Fruit fly (Drosophila melanogaster): ENCODE results near the gene CG12589.

CG12589 gene

dm6 chr3R:5138889-5139288 is at the start of gene CG12589:
Gene CG12589, minus strand, starts transcription at chr3R:5138989.
- TF ChIP-seq gl (tag; optimal IDR thresholded peaks at IDR 0.05) (no peak), rn (GFP tag; IDR thresholded peaks at IDR 0.05) (no peak), CG14655 (GFP tag; optimal IDR thresholded peaks at IDR 0.05) (no peak), CG8159 (tag; optimal IDR thresholded peaks at IDR 0.05) (no peak), CG13204 (GFP tag; optimal IDR thresholded peaks at IDR 0.05) (no peak), Pif1B (GFP tag; optimal IDR thresholded peaks at IDR 0.05) (no peak), fd96Ca (GFP tag; IDR thresholded peaks at IDR 0.05) (no peak), CG15710 (tag; optimal IDR thresholded peaks at IDR 0.05) (no peak), CG8301 (tag; optimal IDR thresholded peaks at IDR 0.05) (no peak), CG10348 (GFP tag; IDR thresholded peaks at IDR 0.05) (no peak), CG17806 (tag; optimal IDR thresholded peaks at IDR 0.05) (no peak), D1 (tag; optimal IDR thresholded peaks at IDR 0.05) (no peak)

dm6 chr3R:5187806-5188205 is 49.0 kb upstream of the CG12589 start:
- TF ChIP-seq CG4496 (GFP tag; IDR thresholded peaks at IDR 0.05), result 0 out of 3 replicates have a peak, but pooled peaks have one; percentile 26
- TF ChIP-seq Snoo (tag; optimal IDR thresholded peaks at IDR 0.05), result no peak

- 0 out of 2 replicates have a peak, but pooled peaks have one; percentile 18 for TF ChIP-seq CG32121 (GFP tag; IDR thresholded peaks at IDR 0.05)
- TF ChIP-seq CG34367 (tag; optimal IDR thresholded peaks at IDR 0.05), result no peak
- 0 out of 3 replicates have a peak, but pooled peaks have one; percentile 36 for TF ChIP-seq CG4496 (GFP tag; IDR thresholded peaks at IDR 0.05)
- TF ChIP-seq gl (tag; optimal IDR thresholded peaks at IDR 0.05), result no peak
- no peak for TF ChIP-seq CG15710 (tag; optimal IDR thresholded peaks at IDR 0.05)
- peak; percentile 32 for TF ChIP-seq CG13204 (GFP tag; optimal IDR thresholded peaks at IDR 0.05)
- no peak for TF ChIP-seq CG10348 (GFP tag; IDR thresholded peaks at IDR 0.05)
- no peak for TF ChIP-seq CG14655 (GFP tag; optimal IDR thresholded peaks at IDR 0.05)
- TF ChIP-seq Pif1A (GFP tag; optimal IDR thresholded peaks at IDR 0.05), result no peak
- no peak for TF ChIP-seq CG9948 (tag; optimal IDR thresholded peaks at IDR 0.05)
- no peak for TF ChIP-seq Pif1B (GFP tag; optimal IDR thresholded peaks at IDR 0.05)
- no peak for TF ChIP-seq Snoo (tag; optimal IDR thresholded peaks at IDR 0.05)
- no peak for TF ChIP-seq EcR (GFP tag; optimal IDR thresholded peaks at IDR 0.05)
- TF ChIP-seq CG12605 (GFP tag; IDR thresholded peaks at IDR 0.05), result no peak
Observed at dm6 chr3R:5175944-5176343, 37.2 kb upstream of the CG12589 start.

- TF ChIP-seq Pif1A (GFP tag; optimal IDR thresholded peaks at IDR 0.05), result no peak
- no peak for TF ChIP-seq CG34367 (tag; optimal IDR thresholded peaks at IDR 0.05)
- no peak for TF ChIP-seq CG8159 (tag; optimal IDR thresholded peaks at IDR 0.05)
- no peak for TF ChIP-seq CG15710 (tag; optimal IDR thresholded peaks at IDR 0.05)
- TF ChIP-seq rn (GFP tag; IDR thresholded peaks at IDR 0.05), result no peak
- TF ChIP-seq D1 (tag; optimal IDR thresholded peaks at IDR 0.05), result no peak
- TF ChIP-seq fd96Ca (GFP tag; IDR thresholded peaks at IDR 0.05), result no peak
Observed at dm6 chr3R:5171972-5172371, 33.2 kb upstream of the CG12589 start.

dm6 chr3R:5162213-5162612 is 23.4 kb upstream of the CG12589 start:
- TF ChIP-seq CG17806 (tag; optimal IDR thresholded peaks at IDR 0.05) (no peak), CG34367 (tag; optimal IDR thresholded peaks at IDR 0.05) (no peak), CG12605 (GFP tag; IDR thresholded peaks at IDR 0.05) (no peak), fd96Ca (GFP tag; IDR thresholded peaks at IDR 0.05) (no peak), CG14655 (GFP tag; optimal IDR thresholded peaks at IDR 0.05) (no peak), CG4496 (GFP tag; IDR thresholded peaks at IDR 0.05) (no peak), Snoo (tag; optimal IDR thresholded peaks at IDR 0.05) (no peak), CG13204 (GFP tag; optimal IDR thresholded peaks at IDR 0.05) (no peak), CG10348 (GFP tag; IDR thresholded peaks at IDR 0.05) (no peak), EcR (GFP tag; optimal IDR thresholded peaks at IDR 0.05) (no peak), Ets98B (GFP tag; IDR thresholded peaks at IDR 0.05) (no peak), Pif1B (GFP tag; optimal IDR thresholded peaks at IDR 0.05) (no peak), CG8159 (tag; optimal IDR thresholded peaks at IDR 0.05) (no peak)

- no peak for TF ChIP-seq CG13204 (GFP tag; optimal IDR thresholded peaks at IDR 0.05)
- no peak for TF ChIP-seq CG32121 (GFP tag; IDR thresholded peaks at IDR 0.05)
- no peak for TF ChIP-seq Pif1A (GFP tag; optimal IDR thresholded peaks at IDR 0.05)
- no peak for TF ChIP-seq Pif1B (GFP tag; optimal IDR thresholded peaks at IDR 0.05)
- no peak for TF ChIP-seq CG9948 (tag; optimal IDR thresholded peaks at IDR 0.05)
- TF ChIP-seq CG34367 (tag; optimal IDR thresholded peaks at IDR 0.05), result no peak
- no peak for TF ChIP-seq CG10348 (GFP tag; IDR thresholded peaks at IDR 0.05)
- TF ChIP-seq D1 (tag; optimal IDR thresholded peaks at IDR 0.05), result no peak
- no peak for TF ChIP-seq CG12605 (GFP tag; IDR thresholded peaks at IDR 0.05)
- TF ChIP-seq CG8301 (tag; optimal IDR thresholded peaks at IDR 0.05), result no peak
- TF ChIP-seq CG17806 (tag; optimal IDR thresholded peaks at IDR 0.05), result no peak
- no peak for TF ChIP-seq CG14655 (GFP tag; optimal IDR thresholded peaks at IDR 0.05)
Observed at dm6 chr3R:5159312-5159711, 20.5 kb upstream of the CG12589 start, which contains the start of gene CG12590. Gene CG12590, plus strand, starts transcription at chr3R:5159612.

dm6 chr3R:5150523-5150922 is 11.7 kb upstream of the CG12589 start, which contains the start of gene dpr16:
Gene dpr16, plus strand, starts transcription at chr3R:5150908.
- TF ChIP-seq D1 (tag; optimal IDR thresholded peaks at IDR 0.05), result peak; percentile 95
- no peak for TF ChIP-seq CG15710 (tag; optimal IDR thresholded peaks at IDR 0.05)

All from whole organism, pupa.